Fruit fly (Drosophila melanogaster) whole organism, prepupa: Measurements from ENCODE around the gene Cdc6.

Source experiments
- CG10631 ChIP-seq: fragments of 200-800 bp; sonication (Bioruptor generic); optimal IDR thresholded peaks from 2 replicates; lab custom pipeline; 2016; ENCODE audit warnings: missing biosample characterization, missing genetic modification characterization
- CG10669 ChIP-seq: fragments of 200-800 bp; sonication (Bioruptor generic); optimal IDR thresholded peaks from 3 replicates; lab custom pipeline; 2018; ENCODE audit warnings: missing biosample characterization, mild to moderate bottlenecking, missing genetic modification characterization, moderate library complexity
- CG11294 ChIP-seq: fragments of 200-800 bp; sonication (Bioruptor generic); IDR thresholded peaks from 2 replicates; pipeline ENCODE4 v1.3.6; 2022; ENCODE audit warnings: missing biosample characterization, missing genetic modification characterization
- CG11762 ChIP-seq: fragments of 200-800 bp; sonication (Bioruptor generic); optimal IDR thresholded peaks from 3 replicates; lab custom pipeline; 2016; ENCODE audit warnings: missing biosample characterization, missing genetic modification characterization; ENCODE audit not compliant: insufficient read depth
- CG11902 ChIP-seq: fragments of 200-800 bp; sonication (Bioruptor generic); optimal IDR thresholded peaks from 3 replicates; lab custom pipeline; 2016; ENCODE audit warnings: missing biosample characterization, missing genetic modification characterization
- CG15336 ChIP-seq: fragments of 200-800 bp; sonication (Bioruptor generic); IDR thresholded peaks from 2 replicates; pipeline ENCODE4 v1.3.6; 2022; ENCODE audit warnings: missing biosample characterization, missing genetic modification characterization
- CG1621 ChIP-seq: fragments of 200-800 bp; sonication (Bioruptor generic); optimal IDR thresholded peaks from 3 replicates; lab custom pipeline; 2018; ENCODE audit warnings: missing biosample characterization, mild to moderate bottlenecking, missing genetic modification characterization
- CG16779 ChIP-seq: fragments of 200-800 bp; sonication (Bioruptor generic); optimal IDR thresholded peaks from 3 replicates; lab custom pipeline; 2017; ENCODE audit warnings: missing biosample characterization, mild to moderate bottlenecking, missing genetic modification characterization
- CG3032 ChIP-seq: fragments of 200-800 bp; optimal IDR thresholded peaks from 2 replicates; lab custom pipeline; 2019; ENCODE audit warnings: missing biosample characterization, mild to moderate bottlenecking, missing genetic modification characterization, moderate library complexity
- CG31627 ChIP-seq: fragments of 200-800 bp; sonication (Bioruptor generic); optimal IDR thresholded peaks from 3 replicates; lab custom pipeline; 2016; ENCODE audit warnings: missing biosample characterization, missing genetic modification characterization
- CG34406 ChIP-seq: fragments of 200-800 bp; sonication (Bioruptor generic); optimal IDR thresholded peaks from 3 replicates; lab custom pipeline; 2016; ENCODE audit warnings: missing biosample characterization, missing genetic modification characterization
- CG3919 ChIP-seq: fragments of 200-800 bp; sonication (Bioruptor generic); optimal IDR thresholded peaks from 3 replicates; lab custom pipeline; 2016; ENCODE audit warnings: missing biosample characterization, missing genetic modification characterization
- CG4318 ChIP-seq: fragments of 200-800 bp; sonication (Bioruptor generic); optimal IDR thresholded peaks from 3 replicates; lab custom pipeline; 2017; ENCODE audit warnings: missing biosample characterization, mild to moderate bottlenecking, missing genetic modification characterization
- CG6163 ChIP-seq: fragments of 200-800 bp; sonication (Bioruptor generic); IDR thresholded peaks from 3 replicates; pipeline ENCODE4 v1.3.6; 2022; ENCODE audit warnings: missing biosample characterization, missing genetic modification characterization
- CG6276 ChIP-seq: fragments of 200-800 bp; sonication (Bioruptor generic); optimal IDR thresholded peaks from 2 replicates; lab custom pipeline; 2017; ENCODE audit warnings: missing biosample characterization, mild to moderate bottlenecking, missing genetic modification characterization
- CG6792 ChIP-seq: fragments of 200-800 bp; sonication (Bioruptor generic); optimal IDR thresholded peaks from 3 replicates; lab custom pipeline; 2016; ENCODE audit warnings: missing biosample characterization, missing genetic modification characterization
- CG8119 ChIP-seq: fragments of 200-800 bp; sonication (Bioruptor generic); IDR thresholded peaks from 3 replicates; pipeline ENCODE4 v1.3.6; 2022; ENCODE audit warnings: missing biosample characterization, missing genetic modification characterization
- CG8319 ChIP-seq: fragments of 200-800 bp; sonication (Bioruptor generic); optimal IDR thresholded peaks from 3 replicates; lab custom pipeline; 2016; ENCODE audit warnings: missing biosample characterization, missing genetic modification characterization
- CG8632 ChIP-seq: fragments of 200-800 bp; sonication (Bioruptor generic); optimal IDR thresholded peaks from 3 replicates; lab custom pipeline; 2016; ENCODE audit warnings: missing biosample characterization, missing genetic modification characterization
- Eip78C ChIP-seq: fragments of 200-800 bp; sonication (Bioruptor generic); peaks from one replicate; lab custom pipeline; 2016; ENCODE audit warnings: missing biosample characterization, missing genetic modification characterization
- Eip93F ChIP-seq: fragments of 200-800 bp; sonication (Bioruptor generic); optimal IDR thresholded peaks from 2 replicates; lab custom pipeline; 2016; ENCODE audit warnings: missing biosample characterization, mild to moderate bottlenecking, missing genetic modification characterization
- Gug ChIP-seq: fragments of 200-800 bp; sonication (Bioruptor generic); IDR thresholded peaks from 2 replicates; pipeline ENCODE4 v1.3.6; 2022; ENCODE audit warnings: missing biosample characterization, missing genetic modification characterization
- Hr38 ChIP-seq: sonication (Bioruptor generic); optimal IDR thresholded peaks from 2 replicates; lab custom pipeline; 2016; ENCODE audit warnings: missing biosample characterization, missing genetic modification characterization
- Hr39 ChIP-seq: fragments of 200-800 bp; sonication (Bioruptor generic); optimal IDR thresholded peaks from 2 replicates; lab custom pipeline; 2016; ENCODE audit warnings: missing biosample characterization, missing genetic modification characterization
- Lpt ChIP-seq: fragments of 200-800 bp; sonication (Bioruptor generic); optimal IDR thresholded peaks from 3 replicates; lab custom pipeline; 2016; ENCODE audit warnings: missing biosample characterization, missing genetic modification characterization
- Met ChIP-seq: fragments of 200-800 bp; sonication (Bioruptor generic); optimal IDR thresholded peaks from 3 replicates; lab custom pipeline; 2016; ENCODE audit warnings: missing biosample characterization, missing genetic modification characterization
- Smox ChIP-seq: fragments of 200-800 bp; sonication (Bioruptor generic); optimal IDR thresholded peaks from 3 replicates; lab custom pipeline; 2016; ENCODE audit warnings: missing biosample characterization, missing genetic modification characterization
- achi ChIP-seq: fragments of 200-800 bp; sonication (Bioruptor generic); optimal IDR thresholded peaks from 3 replicates; lab custom pipeline; 2016; ENCODE audit warnings: missing biosample characterization, missing genetic modification characterization
- acj6 ChIP-seq: fragments of 200-800 bp; sonication (Bioruptor generic); optimal IDR thresholded peaks from 3 replicates; lab custom pipeline; 2016; ENCODE audit warnings: missing biosample characterization, missing genetic modification characterization
- dac ChIP-seq: fragments of 200-800 bp; sonication (Bioruptor generic); optimal IDR thresholded peaks from 2 replicates; lab custom pipeline; 2017; ENCODE audit warnings: missing biosample characterization, mild to moderate bottlenecking, missing genetic modification characterization
- dsx ChIP-seq: fragments of 200-800 bp; optimal IDR thresholded peaks from 3 replicates; lab custom pipeline; 2019; ENCODE audit warnings: missing biosample characterization, mild to moderate bottlenecking, missing genetic modification characterization, moderate library complexity; ENCODE audit not compliant: poor library complexity, severe bottlenecking
- eg ChIP-seq: fragments of 200-800 bp; sonication (Bioruptor generic); IDR thresholded peaks from 3 replicates; pipeline ENCODE4 v1.3.6; 2022; ENCODE audit warnings: missing biosample characterization, missing genetic modification characterization
- fd59A ChIP-seq: fragments of 200-800 bp; sonication (Bioruptor generic); optimal IDR thresholded peaks from 2 replicates; lab custom pipeline; 2017; ENCODE audit warnings: missing biosample characterization, mild to moderate bottlenecking, missing genetic modification characterization, missing genetic modification reagents
- fkh ChIP-seq: fragments of 200-800 bp; sonication (Bioruptor generic); optimal IDR thresholded peaks from 3 replicates; lab custom pipeline; 2017; ENCODE audit warnings: missing biosample characterization, mild to moderate bottlenecking, missing genetic modification characterization, moderate library complexity
- lz ChIP-seq: fragments of 200-800 bp; sonication (Bioruptor generic); optimal IDR thresholded peaks from 3 replicates; lab custom pipeline; 2016; ENCODE audit warnings: missing biosample characterization, missing genetic modification characterization
- net ChIP-seq: fragments of 200-800 bp; sonication (Bioruptor generic); optimal IDR thresholded peaks from 3 replicates; lab custom pipeline; 2016; ENCODE audit warnings: missing biosample characterization, missing genetic modification characterization
- pdm3 ChIP-seq: fragments of 200-800 bp; sonication (Bioruptor generic); optimal IDR thresholded peaks from 3 replicates; lab custom pipeline; 2016; ENCODE audit warnings: missing biosample characterization, missing genetic modification characterization
- salr ChIP-seq, 2 experiments: fragments of 200-800 bp; sonication (Bioruptor generic); optimal IDR thresholded peaks; 3 replicates each; lab custom pipeline; 2016 to 2018; ENCODE audit warnings: missing biosample characterization in 2 of 2, missing genetic modification characterization in 2 of 2, mild to moderate bottlenecking in 1 of 2
- spab ChIP-seq: fragments of 200-800 bp; sonication (Bioruptor generic); optimal IDR thresholded peaks from 2 replicates; lab custom pipeline; 2017; ENCODE audit warnings: missing biosample characterization, mild to moderate bottlenecking, missing genetic modification characterization, missing genetic modification reagents
- svp ChIP-seq: fragments of 200-800 bp; sonication (Bioruptor generic); peaks from one replicate; lab custom pipeline; 2016; ENCODE audit warnings: missing biosample characterization, missing genetic modification characterization
- vri ChIP-seq: fragments of 200-800 bp; sonication (Bioruptor generic); optimal IDR thresholded peaks from 3 replicates; lab custom pipeline; 2016; ENCODE audit warnings: missing biosample characterization, mild to moderate bottlenecking, missing genetic modification characterization

The Cdc6 gene

dm6 chr3L:8675545-8676084 is 41.7 kb upstream of the Cdc6 start, which contains the start of gene hry (continued):
- TF ChIP-seq CG4318 (GFP tag; lab: Kevin White, UChicago) (no peak), CG8632 (peak; percentile 17), Gug (GFP tag; lab: Robert Waterston, UW) (no peak; the same call in 1 of the 2 replicates), acj6 (GFP tag; lab: Kevin White, UChicago) (peak; percentile 10), Eip93F (GFP tag; lab: Kevin White, UChicago) (peak; percentile 85), CG11902 (GFP tag; lab: Kevin White, UChicago) (no peak), CG6792 (peak; percentile 16), achi (peak; percentile 19), Smox (GFP tag; lab: Kevin White, UChicago) (no peak), CG10669 (GFP tag; lab: Kevin White, UChicago) (peak; percentile 4), fkh (GFP tag; lab: Kevin White, UChicago) (peak; percentile 90), Hr39 (GFP tag; lab: Kevin White, UChicago) (no peak), Met (GFP tag; lab: Kevin White, UChicago) (peak; percentile 41)

dm6 chr3L:8675029-8675544 is 41.2 kb upstream of the Cdc6 start:
- no peak for TF ChIP-seq Hr38 (GFP tag; lab: Kevin White, UChicago)

- TF ChIP-seq net (GFP tag; lab: Kevin White, UChicago) = peak; percentile 42
- peak; percentile 65; the same call in 2 of the 3 replicates for TF ChIP-seq CG6163 (GFP tag; lab: Robert Waterston, UW)
- peak; percentile 25 for TF ChIP-seq Eip78C (GFP tag; lab: Kevin White, UChicago)
- TF ChIP-seq CG3032 (tag; lab: Kevin White, UChicago) = no peak
- TF ChIP-seq CG15336 (GFP tag; lab: Robert Waterston, UW) = peak; percentile 56
- no peak for TF ChIP-seq dac (GFP tag; lab: Kevin White, UChicago)
- peak in 1 of 2 experiments; percentile 28 for TF ChIP-seq salr (GFP tag; optimal IDR thresholded peaks at IDR 0.05; lab: Kevin White, UChicago)
- peak; percentile 63 for TF ChIP-seq CG8119 (GFP tag; lab: Robert Waterston, UW)
- peak; percentile 76 for TF ChIP-seq eg (GFP tag; lab: Robert Waterston, UW)
- peak; percentile 20 for TF ChIP-seq svp (GFP tag; lab: Kevin White, UChicago)
- no peak for TF ChIP-seq CG31627
- TF ChIP-seq CG4318 (GFP tag; lab: Kevin White, UChicago) = no peak
- peak; percentile 63 for TF ChIP-seq CG6276
- TF ChIP-seq, all 60 proteins: peak for 9
Observed at dm6 chr3L:8673377-8674000, 39.6 kb upstream of the Cdc6 start.

DNA sequence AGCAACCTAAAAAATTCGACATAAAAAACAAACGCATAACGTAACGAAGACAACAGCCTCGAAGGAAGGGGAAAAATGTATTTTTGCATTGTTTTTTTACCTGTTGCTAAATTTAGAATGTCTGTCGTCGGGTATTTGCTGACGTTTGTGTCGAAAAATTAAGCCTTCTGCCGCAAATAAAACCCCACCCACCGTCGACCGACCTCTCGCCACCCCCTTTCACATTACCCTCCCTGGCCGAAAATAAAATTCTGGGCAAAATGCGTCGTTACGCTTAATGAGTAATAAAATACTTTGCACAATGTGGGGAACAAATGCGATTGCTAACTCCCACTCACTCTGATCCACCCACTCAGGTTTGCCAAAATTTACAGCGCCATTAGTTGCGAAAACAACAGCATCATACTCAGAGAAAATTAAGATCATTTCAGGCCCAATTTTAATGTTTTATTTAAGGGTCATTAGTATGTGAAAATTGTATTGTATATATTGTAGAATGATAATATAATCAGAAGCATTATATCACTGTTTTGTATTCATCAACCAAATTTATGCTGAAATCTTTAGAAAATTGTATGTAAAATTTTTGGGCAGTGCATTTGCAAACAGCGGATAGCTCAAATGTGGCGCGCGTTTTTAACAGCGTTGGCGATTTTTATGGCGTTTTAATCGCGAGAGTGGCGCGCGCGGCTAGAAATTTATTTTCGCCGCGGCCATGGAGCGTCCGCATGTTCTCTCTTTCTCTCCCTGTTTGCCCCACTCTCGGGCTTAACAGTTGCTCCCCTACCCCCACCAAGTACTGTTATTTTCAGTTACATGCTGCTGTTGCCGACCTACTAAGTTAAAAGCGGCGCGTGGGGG is 38.6 kb upstream of the Cdc6 start:
- TF ChIP-seq Gug (GFP tag; lab: Robert Waterston, UW) = no peak
- peak; percentile 46 for TF ChIP-seq CG11762 (GFP tag; lab: Kevin White, UChicago)
- no peak for TF ChIP-seq fd59A
- peak in 1 of 2 experiments; percentile 9 for TF ChIP-seq salr (GFP tag; optimal IDR thresholded peaks at IDR 0.05; lab: Kevin White, UChicago)
- TF ChIP-seq dsx (GFP tag; lab: Kevin White, UChicago) = peak; percentile 24
- TF ChIP-seq CG8319 (GFP tag; lab: Kevin White, UChicago) = no peak
- peak; percentile 92 for TF ChIP-seq Eip78C (GFP tag; lab: Kevin White, UChicago)
- TF ChIP-seq Hr39 (GFP tag; lab: Kevin White, UChicago) = peak; percentile 54
- peak; percentile 57 for TF ChIP-seq CG34406
- TF ChIP-seq net (GFP tag; lab: Kevin White, UChicago) = peak; percentile 59
- peak; percentile 50 for TF ChIP-seq acj6 (GFP tag; lab: Kevin White, UChicago)
- no peak for TF ChIP-seq spab
- TF ChIP-seq CG10631 (GFP tag; lab: Kevin White, UChicago) = peak; percentile 47
- no peak for TF ChIP-seq Lpt (GFP tag; lab: Kevin White, UChicago)
- peak; percentile 69 for TF ChIP-seq Smox (GFP tag; lab: Kevin White, UChicago)
- TF ChIP-seq CG6276 = peak; percentile 63
- TF ChIP-seq CG11294 (GFP tag; lab: Robert Waterston, UW) = peak; percentile 23; the same call in 1 of the 2 replicates
- no peak for TF ChIP-seq CG16779
- TF ChIP-seq lz (GFP tag; lab: Kevin White, UChicago) = peak; percentile 78
- no peak for TF ChIP-seq CG1621 (tag; lab: Kevin White, UChicago)
- TF ChIP-seq CG3919 (GFP tag; lab: Kevin White, UChicago) = peak; percentile 54
- TF ChIP-seq Hr38 (GFP tag; lab: Kevin White, UChicago) = no peak
- TF ChIP-seq pdm3 (GFP tag; lab: Kevin White, UChicago) = peak; percentile 67
- TF ChIP-seq vri (GFP tag; lab: Kevin White, UChicago) = peak; percentile 68
